4 fruit fly cellular contexts compared by ENCODE assay signal in the genomic region with DNA sequence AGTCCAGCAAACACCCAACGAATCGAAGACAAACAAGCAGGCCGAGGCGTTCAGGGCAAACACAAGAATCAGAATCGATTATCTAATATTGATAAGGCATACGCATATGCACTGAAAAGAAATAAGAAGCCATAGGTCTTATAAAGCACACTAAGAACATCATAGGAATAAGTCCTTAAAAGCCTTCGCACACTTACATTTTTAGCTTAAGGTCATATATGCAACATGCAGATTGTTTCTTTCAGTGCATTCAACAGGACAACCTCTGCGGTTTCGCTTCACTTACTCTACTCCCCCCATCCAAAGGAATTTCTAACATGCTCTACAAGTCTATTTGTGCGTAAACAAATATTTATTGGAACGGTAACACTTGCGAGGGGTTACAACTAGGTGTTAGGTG.
TF ChIP-seq lines count a peak whose summit lies in the region.

No protein-coding gene starts in this region.

- no peak for TF ChIP-seq CTCF in whole organism, embryonic (GFP tag; optimal IDR thresholded peaks at IDR 0.05; lab: Kevin White, UChicago)

TF ChIP-seq in whole organism, embryonic, 481 proteins besides CTCF, POLR2A, EP300 and RAD21 (continues in another document):
- TF ChIP-seq ken (GFP tag; IDR thresholded peaks at IDR 0.05; lab: Robert Waterston, UW) (0 out of 3 replicates have a peak, but pooled peaks have one; percentile 57), CG6765 (GFP tag; optimal IDR thresholded peaks at IDR 0.05; lab: Kevin White, UChicago) (no peak), ab (GFP tag; optimal IDR thresholded peaks at IDR 0.05; lab: Kevin White, UChicago) (peak; percentile 31), Ptx1 (GFP tag; IDR thresholded peaks at IDR 0.05; lab: Robert Waterston, UW) (peak; percentile 63), Blimp-1 (GFP tag; optimal IDR thresholded peaks at IDR 0.05; lab: Kevin White, UChicago) (peak; percentile 67), jing (GFP tag; optimal IDR thresholded peaks at IDR 0.05; lab: Kevin White, UChicago) (peak; percentile 54), CG30431 (GFP tag; optimal IDR thresholded peaks at IDR 0.05; lab: Kevin White, UChicago) (peak; percentile 48), crol (GFP tag; IDR thresholded peaks at IDR 0.05; lab: Robert Waterston, UW) (peak; percentile 49), Oli (tag; optimal IDR thresholded peaks at IDR 0.05; lab: Kevin White, UChicago) (peak; percentile 56), CG10209 (GFP tag; optimal IDR thresholded peaks at IDR 0.05; lab: Kevin White, UChicago) (peak; percentile 74), kni (GFP tag; optimal IDR thresholded peaks at IDR 0.05; lab: Kevin White, UChicago) (peak; percentile 35), Sox102F (GFP tag; optimal IDR thresholded peaks at IDR 0.05; lab: Kevin White, UChicago) (peak; percentile 60), Camta (GFP tag; optimal IDR thresholded peaks at IDR 0.05; lab: Kevin White, UChicago) (peak; percentile 48), dmrt99B (tag; optimal IDR thresholded peaks at IDR 0.05; lab: Kevin White, UChicago) (peak; percentile 51), CG6813 (GFP tag; optimal IDR thresholded peaks at IDR 0.05; lab: Kevin White, UChicago) (peak; percentile 48), CG13296 (GFP tag; optimal IDR thresholded peaks at IDR 0.05; lab: Kevin White, UChicago) (no peak), mirr (GFP tag; optimal IDR thresholded peaks at IDR 0.05; lab: Kevin White, UChicago) (no peak), Drgx (GFP tag; IDR thresholded peaks at IDR 0.05; lab: Robert Waterston, UW) (no peak), CG32532 (GFP tag; IDR thresholded peaks at IDR 0.05; lab: Robert Waterston, UW) (peak; percentile 40; the same call in 1 of the 2 replicates), CG31388 (GFP tag; optimal IDR thresholded peaks at IDR 0.05; lab: Kevin White, UChicago) (no peak), HmgZ (tag; optimal IDR thresholded peaks at IDR 0.05; lab: Kevin White, UChicago) (no peak)

TF ChIP-seq in whole organism, prepupa, 60 proteins besides CTCF, POLR2A, EP300 and RAD21:
- peak; percentile 81 for TF ChIP-seq fkh (GFP tag; optimal IDR thresholded peaks at IDR 0.05; lab: Kevin White, UChicago)
- no peak for TF ChIP-seq CG10669 (GFP tag; optimal IDR thresholded peaks at IDR 0.05; lab: Kevin White, UChicago)

TF ChIP-seq in whole organism, pupa, 21 proteins besides CTCF, POLR2A, EP300 and RAD21:
- TF ChIP-seq fd96Ca (GFP tag; IDR thresholded peaks at IDR 0.05; lab: Robert Waterston, UW): 0 out of 3 replicates have a peak, but pooled peaks have one; percentile 15
- TF ChIP-seq CG34367 (tag; optimal IDR thresholded peaks at IDR 0.05; lab: Kevin White, UChicago): no peak

TF ChIP-seq in whole organism, wandering third instar larva, 38 proteins besides CTCF, POLR2A, EP300 and RAD21:
- TF ChIP-seq foxo (GFP tag; optimal IDR thresholded peaks at IDR 0.05; lab: Kevin White, UChicago) (no peak), sv (GFP tag; optimal IDR thresholded peaks at IDR 0.05; lab: Kevin White, UChicago) (peak; percentile 53), Dfd (GFP tag; optimal IDR thresholded peaks at IDR 0.05; lab: Kevin White, UChicago) (no peak)
